Worm (Caenorhabditis elegans) whole organism, L4 larva: Measurements from ENCODE around the gene plc-1.

Experiments used
- ceh-28 ChIP-seq: fragments of 150-350 bp; optimal IDR thresholded peaks from 2 replicates; lab custom pipeline; 2014; ENCODE audit warnings: missing biosample characterization, missing genetic modification reagents, missing genetic modification characterization
- ctbp-1 ChIP-seq: fragments of 200-800 bp; sonication (Bioruptor generic); IDR thresholded peaks from 2 replicates; pipeline ENCODE4 v1.3.6; 2022; ENCODE audit warnings: missing genetic modification reagents, missing genetic modification characterization, missing compliant biosample characterization
- nhr-11 ChIP-seq: fragments of 150-350 bp; optimal IDR thresholded peaks from 2 replicates; lab custom pipeline; 2014; ENCODE audit warnings: missing biosample characterization, missing genetic modification characterization

DNA sequence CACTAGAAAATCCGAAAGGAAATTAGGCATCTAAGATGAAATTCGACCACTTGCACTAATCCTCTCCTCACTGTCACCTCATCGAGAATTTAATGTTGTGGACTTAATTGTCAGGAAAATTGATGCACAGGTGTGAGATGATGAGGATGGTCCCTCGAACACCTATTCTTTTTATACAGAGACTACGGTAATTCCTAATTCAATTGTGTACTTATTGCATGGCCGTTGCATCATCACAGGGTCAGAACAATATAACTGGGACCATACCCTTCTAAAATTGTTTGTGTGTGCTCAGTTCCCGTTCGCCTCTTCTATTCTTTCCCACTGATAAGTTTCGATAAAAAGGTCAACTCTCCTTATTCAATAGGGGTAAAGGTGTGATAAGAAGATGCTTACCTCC, 5.7 kb upstream of the plc-1 start:
- TF ChIP-seq ctbp-1 (GFP tag; lab: Robert Waterston, UW): no peak
- TF ChIP-seq ceh-28 (tag; lab: Kevin White, UChicago): no peak
- no peak for TF ChIP-seq nhr-11
